Worm (Caenorhabditis elegans) whole organism, L4/young adult: ENCODE data around the gene Y61A9LA.7.

Source experiments
- W03F9.2 ChIP-seq: fragments of 150-350 bp; optimal IDR thresholded peaks from 2 replicates; lab custom pipeline; 2014; ENCODE audit warnings: missing biosample characterization, missing genetic modification characterization
- dao-5 ChIP-seq: sonication (generic microtip); optimal IDR thresholded peaks from 2 replicates; lab custom pipeline; 2016; ENCODE audit warnings: missing genotype, missing genetic modification characterization, moderate library complexity, missing compliant biosample characterization
- him-1 ChIP-seq: sonication (generic microtip); optimal IDR thresholded peaks from 2 replicates; lab custom pipeline; 2016; ENCODE audit warnings: missing genotype, missing genetic modification reagents, missing genetic modification characterization, missing compliant biosample characterization

DNA sequence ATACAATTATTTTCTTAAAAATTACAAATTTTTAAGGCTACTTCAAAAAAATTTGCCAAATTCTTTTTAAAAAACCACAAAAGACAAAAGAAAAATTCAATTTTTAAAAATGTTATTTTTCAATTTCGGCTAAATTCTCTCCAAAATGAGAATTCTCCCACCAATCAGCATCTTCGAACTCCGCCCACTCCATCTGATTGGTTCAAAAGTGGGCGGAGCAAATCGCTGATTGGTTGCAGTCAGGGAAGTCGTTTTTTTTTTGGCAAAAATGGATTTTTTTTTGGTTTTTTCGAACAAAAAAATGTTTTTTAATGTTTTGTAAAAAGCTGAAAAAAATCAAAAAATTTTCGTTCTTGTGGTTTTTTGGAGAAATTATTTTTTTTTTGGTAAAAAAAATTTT is 19.7 kb downstream of the Y61A9LA.7 start:
- TF ChIP-seq him-1 (tag; lab: Kevin White, UChicago) (no peak), dao-5 (tag; lab: Kevin White, UChicago) (no peak), W03F9.2 (no peak)
